Fruit fly (Drosophila melanogaster) whole organism, embryonic: ENCODE measurements around the gene Df31.

Experiments used
- Bdp1 ChIP-seq: fragments of 200-800 bp; sonication (Bioruptor generic); optimal IDR thresholded peaks from 3 replicates; lab custom pipeline; 2016; ENCODE audit warnings: missing biosample characterization, missing genetic modification characterization
- Bgb ChIP-seq: fragments of 200-800 bp; sonication (Bioruptor generic); IDR thresholded peaks from 2 replicates; pipeline ENCODE4 v1.3.6; 2022; ENCODE audit warnings: missing biosample characterization, missing genetic modification characterization; ENCODE audit not compliant: partially characterized antibody
- Blimp-1 ChIP-seq: fragments of 200-800 bp; sonication (Bioruptor generic); optimal IDR thresholded peaks from 3 replicates; lab custom pipeline; 2018; ENCODE audit warnings: missing biosample characterization, missing genetic modification characterization, mild to moderate bottlenecking, moderate library complexity, missing genetic modification reagents
- CG10366 ChIP-seq: fragments of 200-800 bp; sonication (Bioruptor generic); IDR thresholded peaks from 2 replicates; pipeline ENCODE4 v1.3.6; 2022; ENCODE audit warnings: missing biosample characterization, missing genetic modification characterization
- CG11085 ChIP-seq: fragments of 200-800 bp; sonication (Bioruptor generic); IDR thresholded peaks from 2 replicates; pipeline ENCODE4 v1.3.6; 2022; ENCODE audit warnings: missing biosample characterization, missing genetic modification characterization
- CG12104 ChIP-seq: fragments of 200-800 bp; sonication (Bioruptor generic); optimal IDR thresholded peaks from 3 replicates; lab custom pipeline; 2016; ENCODE audit warnings: missing biosample characterization, missing genetic modification characterization
- CG12155 ChIP-seq: fragments of 200-800 bp; sonication (Bioruptor generic); optimal IDR thresholded peaks from 3 replicates; lab custom pipeline; 2016; ENCODE audit warnings: missing biosample characterization, missing genetic modification characterization
- CG12659 ChIP-seq: fragments of 200-800 bp; sonication (Bioruptor generic); optimal IDR thresholded peaks from 3 replicates; lab custom pipeline; 2017; ENCODE audit warnings: mild to moderate bottlenecking, missing biosample characterization, missing genetic modification reagents, missing genetic modification characterization
- CG13624 ChIP-seq: fragments of 200-800 bp; sonication (Bioruptor generic); optimal IDR thresholded peaks from 2 replicates; lab custom pipeline; 2016; ENCODE audit warnings: missing biosample characterization, missing genetic modification characterization
- CG15073 ChIP-seq: fragments of 200-800 bp; sonication (Bioruptor generic); optimal IDR thresholded peaks from 2 replicates; lab custom pipeline; 2016; ENCODE audit warnings: missing biosample characterization, missing genetic modification characterization
- CG1647 ChIP-seq: fragments of 200-800 bp; sonication (Bioruptor generic); optimal IDR thresholded peaks from 3 replicates; lab custom pipeline; 2016; ENCODE audit warnings: missing biosample characterization, missing genetic modification characterization
- CG17802 ChIP-seq: fragments of 200-800 bp; sonication (Bioruptor generic); optimal IDR thresholded peaks from 2 replicates; lab custom pipeline; 2018; ENCODE audit warnings: missing biosample characterization, mild to moderate bottlenecking, missing genetic modification characterization, moderate library complexity
- CG31388 ChIP-seq: fragments of 200-800 bp; sonication (Bioruptor generic); optimal IDR thresholded peaks from 2 replicates; lab custom pipeline; 2016; ENCODE audit warnings: missing biosample characterization, missing genetic modification characterization
- CG34422 ChIP-seq: fragments of 200-800 bp; sonication (Bioruptor generic); IDR thresholded peaks from 3 replicates; pipeline ENCODE4 v1.3.6; 2022; ENCODE audit warnings: missing biosample characterization, missing genetic modification characterization
- CG3847 ChIP-seq: fragments of 200-800 bp; sonication (Bioruptor generic); IDR thresholded peaks from 2 replicates; pipeline ENCODE4 v1.3.6; 2022; ENCODE audit warnings: missing biosample characterization, missing genetic modification characterization
- CG42726 ChIP-seq: fragments of 200-800 bp; sonication (Bioruptor generic); IDR thresholded peaks from 2 replicates; pipeline ENCODE4 v1.3.6; 2022; ENCODE audit warnings: missing biosample characterization, missing genetic modification characterization; ENCODE audit not compliant: partially characterized antibody
- CG6254 ChIP-seq: fragments of 200-800 bp; sonication (Bioruptor generic); optimal IDR thresholded peaks from 3 replicates; lab custom pipeline; 2017; ENCODE audit warnings: mild to moderate bottlenecking, missing biosample characterization, missing genetic modification reagents, missing genetic modification characterization
- CG7839 ChIP-seq: fragments of 200-800 bp; sonication (Bioruptor generic); optimal IDR thresholded peaks from 3 replicates; lab custom pipeline; 2018; ENCODE audit warnings: missing biosample characterization, mild to moderate bottlenecking, missing genetic modification characterization, moderate library complexity
- CG8281 ChIP-seq: fragments of 200-800 bp; sonication (Bioruptor generic); optimal IDR thresholded peaks from 2 replicates; lab custom pipeline; 2018; ENCODE audit warnings: missing biosample characterization, mild to moderate bottlenecking, missing genetic modification characterization, moderate library complexity
- Dip2 ChIP-seq: fragments of 200-800 bp; sonication (Bioruptor generic); IDR thresholded peaks from 2 replicates; pipeline ENCODE4 v1.3.6; 2022; ENCODE audit warnings: missing biosample characterization, missing genetic modification characterization
- Dip3 ChIP-seq: fragments of 200-800 bp; sonication (Bioruptor generic); optimal IDR thresholded peaks from 3 replicates; lab custom pipeline; 2016; ENCODE audit warnings: missing biosample characterization, missing genetic modification characterization
- Elba2 ChIP-seq: fragments of 200-800 bp; sonication (Bioruptor generic); optimal IDR thresholded peaks from 3 replicates; lab custom pipeline; 2016; ENCODE audit warnings: missing biosample characterization, missing genetic modification characterization
- GATAe ChIP-seq: fragments of 200-800 bp; sonication (Bioruptor generic); conservative IDR thresholded peaks from 2 replicates; pipeline ENCODE4 v1.3.6; 2022; ENCODE audit warnings: missing biosample characterization, missing genetic modification characterization
- HLH54F ChIP-seq: fragments of 200-800 bp; sonication (Bioruptor generic); optimal IDR thresholded peaks from 3 replicates; lab custom pipeline; 2016; ENCODE audit warnings: missing biosample characterization, missing genetic modification characterization
- HLHmδ ChIP-seq: fragments of 200-800 bp; sonication (Bioruptor generic); optimal IDR thresholded peaks from 2 replicates; lab custom pipeline; 2018; ENCODE audit warnings: missing biosample characterization, mild to moderate bottlenecking, missing genetic modification characterization, moderate library complexity
- Lhr ChIP-seq: fragments of 200-800 bp; sonication (Bioruptor generic); optimal IDR thresholded peaks from 3 replicates; lab custom pipeline; 2017; ENCODE audit warnings: mild to moderate bottlenecking, missing biosample characterization, missing genetic modification reagents, missing genetic modification characterization
- MTF-1 ChIP-seq: fragments of 200-800 bp; sonication (Bioruptor generic); optimal IDR thresholded peaks from 2 replicates; lab custom pipeline; 2018; ENCODE audit warnings: missing biosample characterization, mild to moderate bottlenecking, missing genetic modification characterization, borderline replicate concordance
- Side ChIP-seq: fragments of 200-800 bp; sonication (Bioruptor generic); optimal IDR thresholded peaks from 2 replicates; lab custom pipeline; 2016; ENCODE audit warnings: missing biosample characterization, missing genetic modification characterization
- TFAM ChIP-seq: fragments of 200-800 bp; sonication (Bioruptor generic); optimal IDR thresholded peaks from 2 replicates; lab custom pipeline; 2017; ENCODE audit warnings: missing biosample characterization, missing genetic modification characterization, inconsistent platforms
- YL-1 ChIP-seq: fragments of 200-800 bp; sonication (Bioruptor generic); optimal IDR thresholded peaks from 3 replicates; lab custom pipeline; 2017; ENCODE audit warnings: missing biosample characterization, mild to moderate bottlenecking, missing genetic modification characterization
- bbx ChIP-seq: fragments of 200-800 bp; sonication (Bioruptor generic); IDR thresholded peaks from 2 replicates; pipeline ENCODE4 v1.3.6; 2022; ENCODE audit warnings: missing biosample characterization, missing genetic modification characterization; ENCODE audit not compliant: partially characterized antibody
- chinmo ChIP-seq: fragments of 200-800 bp; sonication (Bioruptor generic); IDR thresholded peaks from 4 replicates; pipeline ENCODE4 v1.3.6; 2022; ENCODE audit warnings: missing biosample characterization, missing genetic modification characterization; ENCODE audit not compliant: partially characterized antibody
- dimm ChIP-seq: fragments of 200-800 bp; sonication (Bioruptor generic); IDR thresholded peaks from 2 replicates; pipeline ENCODE4 v1.3.6; 2022; ENCODE audit warnings: missing biosample characterization, missing genetic modification characterization
- en ChIP-seq: fragments of 200-800 bp; sonication (Bioruptor generic); optimal IDR thresholded peaks from 2 replicates; lab custom pipeline; 2016; ENCODE audit warnings: missing biosample characterization, missing genetic modification characterization
- fd64A ChIP-seq: fragments of 200-800 bp; sonication (Bioruptor generic); optimal IDR thresholded peaks from 3 replicates; lab custom pipeline; 2018; ENCODE audit warnings: missing biosample characterization, mild to moderate bottlenecking, missing genetic modification characterization
- gce ChIP-seq: fragments of 200-800 bp; sonication (Bioruptor generic); IDR thresholded peaks from 3 replicates; pipeline ENCODE4 v1.3.6; 2022; ENCODE audit warnings: missing biosample characterization, missing genetic modification characterization
- gsb ChIP-seq: fragments of 200-800 bp; sonication (Bioruptor generic); IDR thresholded peaks from 2 replicates; pipeline ENCODE4 v1.3.6; 2022; ENCODE audit warnings: missing biosample characterization, missing genetic modification characterization
- ham ChIP-seq: fragments of 200-800 bp; sonication (Bioruptor generic); IDR thresholded peaks from 2 replicates; pipeline ENCODE4 v1.3.6; 2022; ENCODE audit warnings: missing biosample characterization, missing genetic modification characterization
- jing ChIP-seq: fragments of 200-800 bp; sonication (Bioruptor generic); optimal IDR thresholded peaks from 2 replicates; lab custom pipeline; 2018; ENCODE audit warnings: missing biosample characterization, mild to moderate bottlenecking, missing genetic modification characterization
- kni ChIP-seq: fragments of 200-800 bp; sonication (Bioruptor generic); optimal IDR thresholded peaks from 3 replicates; lab custom pipeline; 2017; ENCODE audit warnings: mild to moderate bottlenecking, missing biosample characterization, missing genetic modification reagents, missing genetic modification characterization
- lov ChIP-seq, 2 experiments: fragments of 200-800 bp in 1 of 2; fragments of >200 bp in 1 of 2; sonication (Bioruptor generic) in 1 of 2; IDR thresholded peaks in 1 of 2; optimal IDR thresholded peaks in 1 of 2; 2 replicates in 1 of 2; 3 replicates in 1 of 2; pipeline versions ENCODE4 v1.3.6 to Lab custom; 2017 to 2022; ENCODE audit warnings: missing biosample characterization in 1 of 2, missing genetic modification characterization in 1 of 2
- oc ChIP-seq: fragments of 200-800 bp; sonication (Bioruptor generic); optimal IDR thresholded peaks from 2 replicates; lab custom pipeline; 2018; ENCODE audit warnings: missing biosample characterization, mild to moderate bottlenecking, missing genetic modification characterization, moderate library complexity
- repo ChIP-seq: fragments of 200-800 bp; sonication (Bioruptor generic); optimal IDR thresholded peaks from 2 replicates; lab custom pipeline; 2016; ENCODE audit warnings: missing biosample characterization, missing genetic modification characterization
- tin ChIP-seq: fragments of 200-800 bp; sonication (Bioruptor generic); optimal IDR thresholded peaks from 3 replicates; lab custom pipeline; 2016; ENCODE audit warnings: missing biosample characterization, missing genetic modification characterization
- tll ChIP-seq, 2 experiments: fragments of 200-800 bp in 1 of 2; fragments of >200 bp in 1 of 2; sonication (Bioruptor generic) in 1 of 2; optimal IDR thresholded peaks; 2 replicates each; lab custom pipeline; 2017 to 2019; ENCODE audit warnings: missing biosample characterization in 2 of 2, missing genetic modification characterization in 2 of 2, mild to moderate bottlenecking in 1 of 2, moderate library complexity in 1 of 2
- tna ChIP-seq: fragments of 200-800 bp; sonication (Bioruptor generic); IDR thresholded peaks from 2 replicates; pipeline ENCODE4 v1.3.6; 2022; ENCODE audit warnings: missing biosample characterization, missing genetic modification characterization; ENCODE audit not compliant: partially characterized antibody
- trem ChIP-seq: fragments of 200-800 bp; optimal IDR thresholded peaks from 3 replicates; lab custom pipeline; 2019; ENCODE audit warnings: missing biosample characterization, mild to moderate bottlenecking, missing genetic modification characterization, moderate library complexity
- tup ChIP-seq: fragments of 200-800 bp; sonication (Bioruptor generic); optimal IDR thresholded peaks from 2 replicates; lab custom pipeline; 2016; ENCODE audit warnings: missing biosample characterization, mild to moderate bottlenecking, missing genetic modification characterization, moderate library complexity
- z ChIP-seq: fragments of 200-800 bp; sonication (Bioruptor generic); IDR thresholded peaks from 3 replicates; pipeline ENCODE4 v1.3.6; 2022; ENCODE audit warnings: missing biosample characterization, missing genetic modification characterization
- zf30C ChIP-seq: fragments of 200-800 bp; sonication (Bioruptor generic); optimal IDR thresholded peaks from 3 replicates; lab custom pipeline; 2018; ENCODE audit warnings: missing biosample characterization, mild to moderate bottlenecking, missing genetic modification characterization
- zfh1 ChIP-seq: fragments of 200-800 bp; sonication (Bioruptor generic); IDR thresholded peaks from 3 replicates; pipeline ENCODE4 v1.3.6; 2022; ENCODE audit warnings: missing biosample characterization, missing genetic modification characterization

The Df31 gene

DNA sequence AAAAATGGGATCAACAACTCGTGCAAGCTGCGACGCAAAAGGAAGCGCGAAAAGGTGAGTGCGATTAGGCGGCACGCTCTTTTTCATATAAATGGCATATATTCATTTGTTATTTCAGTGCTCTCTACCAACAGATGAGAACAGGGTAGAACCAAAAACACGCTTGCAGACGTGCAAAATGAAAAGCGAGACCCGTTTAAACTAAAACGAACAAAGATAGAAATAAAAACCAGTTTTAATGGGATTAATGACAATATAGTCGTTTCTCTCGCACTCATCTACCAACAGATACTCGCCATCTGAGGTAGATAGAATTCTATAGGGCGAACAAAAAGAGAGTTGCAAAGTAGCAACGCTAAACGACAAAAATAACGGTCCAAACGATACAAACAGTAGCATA is 1.2 kb downstream of the Df31 start (continued):
- TF ChIP-seq MTF-1 (GFP tag; lab: Kevin White, UChicago) (no peak), oc (tag; lab: Kevin White, UChicago) (no peak), gsb (GFP tag; lab: Robert Waterston, UW) (no peak), tna (no peak), CG31388 (GFP tag; lab: Kevin White, UChicago) (no peak), kni (GFP tag; lab: Kevin White, UChicago) (peak; percentile 36), CG12659 (no peak), gce (GFP tag; lab: Robert Waterston, UW) (no peak), en (GFP tag; lab: Kevin White, UChicago) (no peak), repo (GFP tag; lab: Kevin White, UChicago) (no peak), chinmo (GFP tag; lab: Robert Waterston, UW) (no peak), CG17802 (tag; lab: Kevin White, UChicago) (peak; percentile 79), lov (optimal IDR thresholded peaks at IDR 0.05; lab: Kevin White, UChicago) (no peak), lov (GFP tag; IDR thresholded peaks at IDR 0.05; lab: Robert Waterston, UW) (no peak), CG34422 (peak; percentile 8; the same call in 1 of the 3 replicates), TFAM (GFP tag; lab: Kevin White, UChicago) (no peak), HLHmδ (no peak), Elba2 (GFP tag; lab: Kevin White, UChicago) (no peak), YL-1 (GFP tag; lab: Kevin White, UChicago) (no peak), CG12104 (GFP tag; lab: Kevin White, UChicago) (no peak), Side (no peak), CG15073 (GFP tag; lab: Kevin White, UChicago) (no peak), zf30C (GFP tag; lab: Kevin White, UChicago) (no peak), z (no peak), CG6254 (GFP tag; lab: Kevin White, UChicago) (no peak), tup (GFP tag; lab: Kevin White, UChicago) (no peak), CG7839 (tag; lab: Kevin White, UChicago) (no peak), Lhr (GFP tag; lab: Kevin White, UChicago) (no peak), HLH54F (GFP tag; lab: Kevin White, UChicago) (no peak), CG1647 (no peak), Dip2 (GFP tag; lab: Robert Waterston, UW) (no peak), Bdp1 (no peak), fd64A (GFP tag; lab: Kevin White, UChicago) (no peak), tll (GFP tag; optimal IDR thresholded peaks at IDR 0.05; lab: Kevin White, UChicago) (no peak), trem (tag; lab: Kevin White, UChicago) (no peak), GATAe (GFP tag; lab: Robert Waterston, UW) (no peak), CG42726 (GFP tag; lab: Robert Waterston, UW) (no peak), CG3847 (GFP tag; lab: Robert Waterston, UW) (no peak), bbx (GFP tag; lab: Robert Waterston, UW) (no peak), CG11085 (GFP tag; lab: Robert Waterston, UW) (no peak), Blimp-1 (no peak), Bgb (GFP tag; lab: Robert Waterston, UW) (no peak), dimm (GFP tag; lab: Robert Waterston, UW) (no peak), tin (GFP tag; lab: Kevin White, UChicago) (no peak), CG13624 (GFP tag; lab: Kevin White, UChicago) (peak; percentile 19), CG12155 (GFP tag; lab: Kevin White, UChicago) (no peak), Dip3 (GFP tag; lab: Kevin White, UChicago) (no peak), ham (no peak), CG8281 (no peak), jing (no peak), zfh1 (GFP tag; lab: Robert Waterston, UW) (0 out of 3 replicates have a peak, but pooled peaks have one; percentile 21), CG10366 (GFP tag; lab: Robert Waterston, UW) (no peak)
